Fruit fly (Drosophila melanogaster) whole organism, embryonic: ENCODE measurements around the gene CG18557.

Experiments
- Blimp-1 ChIP-seq: fragments of 200-800 bp; sonication (Bioruptor generic); optimal IDR thresholded peaks from 3 replicates; lab custom pipeline; 2018; ENCODE audit warnings: missing biosample characterization, missing genetic modification characterization, mild to moderate bottlenecking, moderate library complexity, missing genetic modification reagents
- CG12155 ChIP-seq: fragments of 200-800 bp; sonication (Bioruptor generic); optimal IDR thresholded peaks from 3 replicates; lab custom pipeline; 2016; ENCODE audit warnings: missing biosample characterization, missing genetic modification characterization
- CG12236 ChIP-seq: fragments of 200-800 bp; sonication (Bioruptor generic); optimal IDR thresholded peaks from 2 replicates; lab custom pipeline; 2016; ENCODE audit warnings: missing biosample characterization, missing genetic modification characterization
- CG12391 ChIP-seq: fragments of 200-800 bp; sonication (Bioruptor generic); optimal IDR thresholded peaks from 3 replicates; lab custom pipeline; 2018; ENCODE audit warnings: missing biosample characterization, mild to moderate bottlenecking, missing genetic modification characterization, moderate library complexity
- CG1603 ChIP-seq: fragments of 200-800 bp; sonication (Bioruptor generic); optimal IDR thresholded peaks from 2 replicates; lab custom pipeline; 2019; ENCODE audit warnings: missing biosample characterization, mild to moderate bottlenecking, missing genetic modification characterization, moderate library complexity
- CG17186 ChIP-seq: fragments of 200-800 bp; sonication (Bioruptor generic); optimal IDR thresholded peaks from 3 replicates; lab custom pipeline; 2017; ENCODE audit warnings: missing biosample characterization, missing genetic modification reagents, missing genetic modification characterization
- CG17568 ChIP-seq: fragments of 200-800 bp; sonication (Bioruptor generic); optimal IDR thresholded peaks from 2 replicates; lab custom pipeline; 2018; ENCODE audit warnings: missing biosample characterization, mild to moderate bottlenecking, missing genetic modification characterization, moderate library complexity
- CG18599 ChIP-seq: fragments of 200-800 bp; sonication (Bioruptor generic); optimal IDR thresholded peaks from 3 replicates; lab custom pipeline; 2017; ENCODE audit warnings: missing biosample characterization, missing genetic modification characterization, mild to moderate bottlenecking, moderate library complexity, missing genetic modification reagents
- CG2120 ChIP-seq: fragments of 200-800 bp; sonication (Bioruptor generic); optimal IDR thresholded peaks from 3 replicates; lab custom pipeline; 2016; ENCODE audit warnings: missing biosample characterization, missing genetic modification characterization
- CG2678 ChIP-seq: fragments of 200-800 bp; sonication (Bioruptor generic); optimal IDR thresholded peaks from 3 replicates; lab custom pipeline; 2019; ENCODE audit warnings: missing biosample characterization, mild to moderate bottlenecking, missing genetic modification characterization, moderate library complexity
- CG2712 ChIP-seq: fragments of 200-800 bp; optimal IDR thresholded peaks from 3 replicates; lab custom pipeline; 2019; ENCODE audit warnings: missing biosample characterization, mild to moderate bottlenecking, missing genetic modification characterization, moderate library complexity
- CG42726 ChIP-seq: fragments of 200-800 bp; sonication (Bioruptor generic); IDR thresholded peaks from 2 replicates; pipeline ENCODE4 v1.3.6; 2022; ENCODE audit warnings: missing biosample characterization, missing genetic modification characterization; ENCODE audit not compliant: partially characterized antibody
- CG4282 ChIP-seq: fragments of 200-800 bp; sonication (Bioruptor generic); optimal IDR thresholded peaks from 2 replicates; lab custom pipeline; 2016; ENCODE audit warnings: missing biosample characterization, missing genetic modification characterization
- CG4360 ChIP-seq: fragments of 200-800 bp; sonication (Bioruptor generic); IDR thresholded peaks from 2 replicates; pipeline ENCODE4 v1.3.6; 2022; ENCODE audit warnings: missing biosample characterization, missing genetic modification characterization
- CG6254 ChIP-seq: fragments of 200-800 bp; sonication (Bioruptor generic); optimal IDR thresholded peaks from 3 replicates; lab custom pipeline; 2017; ENCODE audit warnings: mild to moderate bottlenecking, missing biosample characterization, missing genetic modification reagents, missing genetic modification characterization
- CG9215 ChIP-seq: fragments of 200-800 bp; sonication (Bioruptor generic); IDR thresholded peaks from 2 replicates; pipeline ENCODE4 v1.3.6; 2022; ENCODE audit warnings: missing biosample characterization, missing genetic modification characterization
- CG9727 ChIP-seq: fragments of 200-800 bp; sonication (Bioruptor generic); optimal IDR thresholded peaks from 3 replicates; lab custom pipeline; 2017; ENCODE audit warnings: missing biosample characterization, mild to moderate bottlenecking, missing genetic modification characterization
- Dp ChIP-seq: fragments of 200-800 bp; sonication (Bioruptor generic); optimal IDR thresholded peaks from 2 replicates; lab custom pipeline; 2018; ENCODE audit warnings: missing biosample characterization, mild to moderate bottlenecking, missing genetic modification characterization, moderate library complexity
- Eip74EF ChIP-seq, 2 experiments: fragments of 200-800 bp in 1 of 2; fragments of >200 bp in 1 of 2; sonication (Bioruptor generic) in 1 of 2; optimal IDR thresholded peaks; 2 replicates each; lab custom pipeline; 2017 to 2019; ENCODE audit warnings: missing biosample characterization in 2 of 2, missing genetic modification characterization in 2 of 2, mild to moderate bottlenecking in 1 of 2, moderate library complexity in 1 of 2
- Gsc ChIP-seq: fragments of 200-800 bp; sonication (Bioruptor generic); IDR thresholded peaks from 2 replicates; pipeline ENCODE4 v1.3.6; 2022; ENCODE audit warnings: missing biosample characterization, missing genetic modification characterization
- Hey ChIP-seq: fragments of 200-800 bp; sonication (Bioruptor generic); optimal IDR thresholded peaks from 3 replicates; lab custom pipeline; 2018; ENCODE audit warnings: missing biosample characterization, mild to moderate bottlenecking, missing genetic modification characterization
- Hr78 ChIP-seq, 2 experiments: fragments of 200-800 bp in 1 of 2; fragments of >200 bp in 1 of 2; sonication (Bioruptor generic) in 1 of 2; optimal IDR thresholded peaks; 2 replicates each; lab custom pipeline; 2017 to 2019; ENCODE audit warnings: missing biosample characterization in 2 of 2, missing genetic modification characterization in 2 of 2, mild to moderate bottlenecking in 1 of 2, moderate library complexity in 1 of 2
- MTF-1 ChIP-seq: fragments of 200-800 bp; sonication (Bioruptor generic); optimal IDR thresholded peaks from 2 replicates; lab custom pipeline; 2018; ENCODE audit warnings: missing biosample characterization, mild to moderate bottlenecking, missing genetic modification characterization, borderline replicate concordance
- Med ChIP-seq: fragments of 200-800 bp; sonication (Bioruptor generic); peaks from one replicate; lab custom pipeline; 2016; ENCODE audit warnings: missing biosample characterization, missing genetic modification characterization, mild to moderate bottlenecking, inconsistent platforms, moderate library complexity
- Nf-YC ChIP-seq: fragments of 200-800 bp; optimal IDR thresholded peaks from 3 replicates; lab custom pipeline; 2019; ENCODE audit warnings: missing biosample characterization, mild to moderate bottlenecking, missing genetic modification characterization, moderate library complexity
- Oli ChIP-seq: fragments of 200-800 bp; sonication (Bioruptor generic); optimal IDR thresholded peaks from 2 replicates; lab custom pipeline; 2018; ENCODE audit warnings: missing biosample characterization, mild to moderate bottlenecking, missing genetic modification characterization, moderate library complexity
- Rfx ChIP-seq: fragments of 200-800 bp; sonication (Bioruptor generic); IDR thresholded peaks from 2 replicates; pipeline ENCODE4 v1.3.6; 2022; ENCODE audit warnings: missing biosample characterization, missing genetic modification characterization
- Xrp1 ChIP-seq: fragments of 200-800 bp; sonication (Bioruptor generic); IDR thresholded peaks from 2 replicates; pipeline ENCODE4 v1.3.6; 2022; ENCODE audit warnings: missing biosample characterization, missing genetic modification characterization
- al ChIP-seq: fragments of 200-800 bp; sonication (Bioruptor generic); IDR thresholded peaks from 2 replicates; pipeline ENCODE4 v1.3.6; 2022; ENCODE audit warnings: missing biosample characterization, missing genetic modification characterization
- ap ChIP-seq: fragments of 200-800 bp; sonication (Bioruptor generic); IDR thresholded peaks from 2 replicates; pipeline ENCODE4 v1.3.6; 2022; ENCODE audit warnings: missing biosample characterization, missing genetic modification characterization
- bowl ChIP-seq: fragments of 200-800 bp; sonication (Bioruptor generic); IDR thresholded peaks from 2 replicates; pipeline ENCODE4 v1.3.6; 2022; ENCODE audit warnings: missing biosample characterization, missing genetic modification characterization
- caup ChIP-seq: fragments of 200-800 bp; sonication (Bioruptor generic); optimal IDR thresholded peaks from 3 replicates; lab custom pipeline; 2017; ENCODE audit warnings: missing biosample characterization, mild to moderate bottlenecking, missing genetic modification characterization, moderate library complexity; ENCODE audit not compliant: severe bottlenecking
- chinmo ChIP-seq: fragments of 200-800 bp; sonication (Bioruptor generic); IDR thresholded peaks from 4 replicates; pipeline ENCODE4 v1.3.6; 2022; ENCODE audit warnings: missing biosample characterization, missing genetic modification characterization; ENCODE audit not compliant: partially characterized antibody
- cwo ChIP-seq: fragments of 200-800 bp; sonication (Bioruptor generic); optimal IDR thresholded peaks from 3 replicates; lab custom pipeline; 2017; ENCODE audit warnings: missing biosample characterization, missing genetic modification characterization, mild to moderate bottlenecking, moderate library complexity, missing genetic modification reagents
- gce ChIP-seq: fragments of 200-800 bp; sonication (Bioruptor generic); IDR thresholded peaks from 3 replicates; pipeline ENCODE4 v1.3.6; 2022; ENCODE audit warnings: missing biosample characterization, missing genetic modification characterization
- grau ChIP-seq: fragments of 200-800 bp; optimal IDR thresholded peaks from 3 replicates; lab custom pipeline; 2019; ENCODE audit warnings: missing biosample characterization, mild to moderate bottlenecking, missing genetic modification characterization, moderate library complexity
- hkb ChIP-seq, 2 experiments: fragments of 200-800 bp in 1 of 2; fragments of >200 bp in 1 of 2; sonication (Bioruptor generic) in 1 of 2; IDR thresholded peaks in 1 of 2; optimal IDR thresholded peaks in 1 of 2; 2 replicates each; pipeline versions ENCODE4 v1.3.6 to Lab custom; 2017 to 2022; ENCODE audit warnings: missing biosample characterization in 1 of 2, missing genetic modification characterization in 1 of 2
- onecut ChIP-seq: fragments of 200-800 bp; sonication (Bioruptor generic); IDR thresholded peaks from 2 replicates; pipeline ENCODE4 v1.3.6; 2022; ENCODE audit warnings: missing biosample characterization, missing genetic modification characterization
- pros ChIP-seq: fragments of 200-800 bp; sonication (Bioruptor generic); optimal IDR thresholded peaks from 3 replicates; lab custom pipeline; 2019; ENCODE audit warnings: missing biosample characterization, mild to moderate bottlenecking, missing genetic modification characterization, moderate library complexity
- run ChIP-seq: fragments of 200-800 bp; sonication (Bioruptor generic); optimal IDR thresholded peaks from 3 replicates; lab custom pipeline; 2018; ENCODE audit warnings: missing biosample characterization, mild to moderate bottlenecking, missing genetic modification characterization
- sd ChIP-seq: fragments of 200-800 bp; sonication (Bioruptor generic); optimal IDR thresholded peaks from 3 replicates; lab custom pipeline; 2018; ENCODE audit warnings: missing biosample characterization, mild to moderate bottlenecking, missing genetic modification characterization, moderate library complexity
- slp2 ChIP-seq: fragments of 200-800 bp; sonication (Bioruptor generic); optimal IDR thresholded peaks from 2 replicates; lab custom pipeline; 2016; ENCODE audit warnings: missing biosample characterization, missing genetic modification characterization
- tap ChIP-seq: fragments of 200-800 bp; optimal IDR thresholded peaks from 3 replicates; lab custom pipeline; 2019; ENCODE audit warnings: missing biosample characterization, mild to moderate bottlenecking, missing genetic modification characterization, moderate library complexity
- tgo ChIP-seq: fragments of 200-800 bp; sonication (Bioruptor generic); IDR thresholded peaks from 3 replicates; pipeline ENCODE4 v1.3.6; 2022; ENCODE audit warnings: missing biosample characterization, missing genetic modification characterization
- unpg ChIP-seq: fragments of 200-800 bp; sonication (Bioruptor generic); optimal IDR thresholded peaks from 3 replicates; lab custom pipeline; 2018; ENCODE audit warnings: missing biosample characterization, mild to moderate bottlenecking, missing genetic modification characterization, moderate library complexity
- usp ChIP-seq: fragments of >200 bp; optimal IDR thresholded peaks from 2 replicates; lab custom pipeline; 2017; ENCODE audit warnings: missing biosample characterization, missing genetic modification characterization

The CG18557 gene

DNA sequence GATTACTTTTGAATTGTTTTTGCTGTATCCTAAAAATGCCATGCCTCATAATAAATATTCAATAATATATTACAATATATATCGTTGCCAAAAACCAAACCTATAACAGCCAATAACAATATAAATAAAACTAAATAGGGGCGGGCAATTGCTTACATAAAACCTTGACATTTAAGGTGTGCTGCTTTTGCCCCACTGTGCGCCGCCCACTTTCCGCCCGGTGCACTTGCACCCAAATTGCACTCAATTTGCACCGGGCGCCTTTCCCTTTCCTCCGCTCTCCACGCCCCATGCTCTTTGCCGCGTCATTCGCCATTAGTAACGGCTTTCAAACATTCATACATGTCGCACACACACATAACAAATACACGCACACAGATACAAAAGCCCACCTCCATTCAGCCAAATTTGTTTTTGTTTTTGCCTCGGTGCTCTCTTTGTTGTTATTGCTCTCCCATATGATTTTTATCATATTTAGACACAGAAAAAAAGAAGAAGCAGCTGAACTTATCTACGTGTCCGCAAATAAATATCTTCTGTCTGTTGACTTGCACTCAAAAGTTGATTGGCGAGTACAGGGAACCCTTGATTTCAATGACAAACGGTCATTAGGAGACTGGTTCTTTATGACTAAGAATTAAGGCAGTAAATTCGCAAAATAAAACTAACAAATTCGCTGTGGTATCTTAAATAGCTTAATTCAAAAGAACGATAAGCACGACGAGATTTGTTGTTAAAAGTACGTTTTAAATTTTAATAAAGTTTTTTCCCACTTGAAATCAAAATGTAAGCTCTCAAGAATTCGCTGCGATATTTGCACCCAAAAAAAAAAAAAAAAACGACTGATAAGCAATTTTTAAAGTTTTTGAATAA lies 12.6 kb upstream of the CG18557 start (continued):
- TF ChIP-seq tap (tag; lab: Kevin White, UChicago) (peak; percentile 30), Gsc (GFP tag; lab: Robert Waterston, UW) (no peak), CG4282 (peak; percentile 6), MTF-1 (GFP tag; lab: Kevin White, UChicago) (peak; percentile 32), chinmo (GFP tag; lab: Robert Waterston, UW) (peak; percentile 88; the same call in 3 of the 4 replicates), ap (GFP tag; lab: Robert Waterston, UW) (no peak), run (tag; lab: Kevin White, UChicago) (no peak), onecut (GFP tag; lab: Robert Waterston, UW) (peak; percentile 2; the same call in 1 of the 2 replicates), Hr78 (GFP tag; optimal IDR thresholded peaks at IDR 0.05; lab: Kevin White, UChicago) (peak in 1 of 2 experiments; percentile 28), cwo (peak; percentile 34), CG42726 (GFP tag; lab: Robert Waterston, UW) (0 out of 2 replicates have a peak, but pooled peaks have one; percentile 18), gce (GFP tag; lab: Robert Waterston, UW) (no peak), sd (peak; percentile 66), CG2120 (peak; percentile 31), Rfx (GFP tag; lab: Robert Waterston, UW) (0 out of 2 replicates have a peak, but pooled peaks have one; percentile 31), hkb (optimal IDR thresholded peaks at IDR 0.05; lab: Kevin White, UChicago) (no peak), hkb (GFP tag; IDR thresholded peaks at IDR 0.05; lab: Robert Waterston, UW) (no peak), CG2712 (peak; percentile 16), CG12391 (tag; lab: Kevin White, UChicago) (peak; percentile 0), CG6254 (peak; percentile 11), CG12236 (no peak), unpg (GFP tag; lab: Kevin White, UChicago) (peak; percentile 13), CG1603 (no peak), CG2678 (tag; lab: Kevin White, UChicago) (peak; percentile 36), Oli (tag; lab: Kevin White, UChicago) (peak; percentile 33), Eip74EF (GFP tag; optimal IDR thresholded peaks at IDR 0.05; lab: Kevin White, UChicago) (peak in 1 of 2 experiments; percentile 20), CG12155 (no peak), Xrp1 (GFP tag; lab: Robert Waterston, UW) (peak; percentile 29; the same call in 1 of the 2 replicates), Nf-YC (tag; lab: Kevin White, UChicago) (peak; percentile 34), CG9215 (GFP tag; lab: Robert Waterston, UW) (no peak), CG17186 (GFP tag; lab: Kevin White, UChicago) (no peak), pros (GFP tag; lab: Kevin White, UChicago) (no peak), Med (GFP tag; lab: Kevin White, UChicago) (peak; percentile 66), bowl (GFP tag; lab: Robert Waterston, UW) (0 out of 2 replicates have a peak, but pooled peaks have one; percentile 37), slp2 (no peak), tgo (0 out of 3 replicates have a peak, but pooled peaks have one; percentile 24), CG9727 (GFP tag; lab: Kevin White, UChicago) (peak; percentile 2), caup (no peak), CG4360 (GFP tag; lab: Robert Waterston, UW) (0 out of 2 replicates have a peak, but pooled peaks have one; percentile 30), grau (peak; percentile 81), CG18599 (GFP tag; lab: Kevin White, UChicago) (peak; percentile 33), usp (GFP tag; lab: Kevin White, UChicago) (no peak), Blimp-1 (GFP tag; lab: Kevin White, UChicago) (peak; percentile 62), Hey (tag; lab: Kevin White, UChicago) (no peak), al (no peak), CG17568 (GFP tag; lab: Kevin White, UChicago) (no peak), Dp (GFP tag; lab: Kevin White, UChicago) (no peak)
